Fruit fly (Drosophila melanogaster) whole organism, embryonic: ENCODE data around the gene CG43085.

ENCODE experiments used
- Antp ChIP-seq: fragments of 200-800 bp; sonication (Bioruptor generic); optimal IDR thresholded peaks from 3 replicates; lab custom pipeline; 2016; ENCODE audit warnings: missing biosample characterization, missing genetic modification characterization
- Awh ChIP-seq: fragments of 200-800 bp; sonication (Bioruptor generic); IDR thresholded peaks from 2 replicates; pipeline ENCODE4, ENCODE4 v1.3.6; 2022; ENCODE audit warnings: missing biosample characterization, missing genetic modification characterization
- CG11560 ChIP-seq: fragments of 200-800 bp; sonication (Bioruptor generic); IDR thresholded peaks from 3 replicates; pipeline ENCODE4 v1.3.6; 2022; ENCODE audit warnings: missing biosample characterization, missing genetic modification characterization
- CG12236 ChIP-seq: fragments of 200-800 bp; sonication (Bioruptor generic); optimal IDR thresholded peaks from 2 replicates; lab custom pipeline; 2016; ENCODE audit warnings: missing biosample characterization, missing genetic modification characterization
- CG13894 ChIP-seq: fragments of 200-800 bp; sonication (Bioruptor generic); optimal IDR thresholded peaks from 3 replicates; lab custom pipeline; 2018; ENCODE audit warnings: missing biosample characterization, mild to moderate bottlenecking, missing genetic modification characterization, moderate library complexity
- CG1647 ChIP-seq: fragments of 200-800 bp; sonication (Bioruptor generic); optimal IDR thresholded peaks from 3 replicates; lab custom pipeline; 2016; ENCODE audit warnings: missing biosample characterization, missing genetic modification characterization
- CG16815 ChIP-seq: fragments of 200-800 bp; sonication (Bioruptor generic); optimal IDR thresholded peaks from 3 replicates; lab custom pipeline; 2017; ENCODE audit warnings: missing biosample characterization, mild to moderate bottlenecking, missing genetic modification characterization
- CG17359 ChIP-seq: fragments of 200-800 bp; sonication (Bioruptor generic); optimal IDR thresholded peaks from 3 replicates; lab custom pipeline; 2018; ENCODE audit warnings: missing biosample characterization, mild to moderate bottlenecking, missing genetic modification characterization, moderate library complexity
- CG2678 ChIP-seq: fragments of 200-800 bp; sonication (Bioruptor generic); optimal IDR thresholded peaks from 3 replicates; lab custom pipeline; 2019; ENCODE audit warnings: missing biosample characterization, mild to moderate bottlenecking, missing genetic modification characterization, moderate library complexity
- CG2875 ChIP-seq: fragments of 200-800 bp; sonication (Bioruptor generic); optimal IDR thresholded peaks from 2 replicates; lab custom pipeline; 2017; ENCODE audit warnings: missing biosample characterization, mild to moderate bottlenecking, missing genetic modification characterization, missing genetic modification reagents
- CG4854 ChIP-seq: fragments of 200-800 bp; sonication (Bioruptor generic); optimal IDR thresholded peaks from 2 replicates; lab custom pipeline; 2016; ENCODE audit warnings: missing biosample characterization, missing genetic modification characterization, inconsistent platforms
- CG8944 ChIP-seq: fragments of 200-800 bp; sonication (Bioruptor generic); optimal IDR thresholded peaks from 3 replicates; lab custom pipeline; 2016; ENCODE audit warnings: missing biosample characterization, missing genetic modification characterization
- CoRest ChIP-seq: fragments of 200-800 bp; sonication (Bioruptor generic); optimal IDR thresholded peaks from 3 replicates; lab custom pipeline; 2018; ENCODE audit warnings: missing biosample characterization, mild to moderate bottlenecking, missing genetic modification characterization, moderate library complexity
- CrebB ChIP-seq: fragments of 200-800 bp; sonication (Bioruptor generic); optimal IDR thresholded peaks from 3 replicates; lab custom pipeline; 2018; ENCODE audit warnings: missing biosample characterization, mild to moderate bottlenecking, missing genetic modification characterization
- Dbx ChIP-seq: fragments of 200-800 bp; sonication (Bioruptor generic); IDR thresholded peaks from 3 replicates; pipeline ENCODE4 v1.3.6; 2022; ENCODE audit warnings: missing biosample characterization, missing genetic modification characterization
- Doc2 ChIP-seq: fragments of 200-800 bp; sonication (Bioruptor generic); IDR thresholded peaks from 2 replicates; pipeline ENCODE4 v1.3.6; 2022; ENCODE audit warnings: missing biosample characterization, missing genetic modification characterization
- Dref ChIP-seq: fragments of 200-800 bp; sonication (Bioruptor generic); IDR thresholded peaks from 2 replicates; pipeline ENCODE4 v1.3.6; 2022; ENCODE audit warnings: missing biosample characterization, missing genetic modification characterization
- Ets97D ChIP-seq: fragments of 200-800 bp; sonication (Bioruptor generic); optimal IDR thresholded peaks from 3 replicates; lab custom pipeline; 2016; ENCODE audit warnings: missing biosample characterization, missing genetic modification characterization
- Fer2 ChIP-seq: fragments of 200-800 bp; sonication (Bioruptor generic); optimal IDR thresholded peaks from 2 replicates; lab custom pipeline; 2018; ENCODE audit warnings: missing biosample characterization, mild to moderate bottlenecking, missing genetic modification characterization, moderate library complexity
- Fer3 ChIP-seq: fragments of 200-800 bp; sonication (Bioruptor generic); optimal IDR thresholded peaks from 2 replicates; lab custom pipeline; 2018; ENCODE audit warnings: missing biosample characterization, mild to moderate bottlenecking, missing genetic modification characterization, moderate library complexity
- GATAe ChIP-seq: fragments of 200-800 bp; sonication (Bioruptor generic); conservative IDR thresholded peaks from 2 replicates; pipeline ENCODE4 v1.3.6; 2022; ENCODE audit warnings: missing biosample characterization, missing genetic modification characterization
- HLH4C ChIP-seq: fragments of 200-800 bp; sonication (Bioruptor generic); IDR thresholded peaks from 3 replicates; pipeline ENCODE4 v1.3.6; 2022; ENCODE audit warnings: missing biosample characterization, missing genetic modification characterization; ENCODE audit not compliant: partially characterized antibody
- Hr3 ChIP-seq: fragments of 200-800 bp; sonication (Bioruptor generic); optimal IDR thresholded peaks from 3 replicates; lab custom pipeline; 2016; ENCODE audit warnings: missing biosample characterization, missing genetic modification characterization
- Nf-YA ChIP-seq: fragments of 200-800 bp; sonication (Bioruptor generic); IDR thresholded peaks from 2 replicates; pipeline ENCODE4 v1.3.6; 2022; ENCODE audit warnings: missing biosample characterization, missing genetic modification characterization
- Nf-YC ChIP-seq: fragments of 200-800 bp; optimal IDR thresholded peaks from 3 replicates; lab custom pipeline; 2019; ENCODE audit warnings: missing biosample characterization, mild to moderate bottlenecking, missing genetic modification characterization, moderate library complexity
- Oli ChIP-seq: fragments of 200-800 bp; sonication (Bioruptor generic); optimal IDR thresholded peaks from 2 replicates; lab custom pipeline; 2018; ENCODE audit warnings: missing biosample characterization, mild to moderate bottlenecking, missing genetic modification characterization, moderate library complexity
- Poxn ChIP-seq: fragments of 200-800 bp; sonication (Bioruptor generic); IDR thresholded peaks from 2 replicates; pipeline ENCODE4 v1.3.6; 2022; ENCODE audit warnings: missing biosample characterization, missing genetic modification characterization
- Rfx ChIP-seq: fragments of 200-800 bp; sonication (Bioruptor generic); IDR thresholded peaks from 2 replicates; pipeline ENCODE4 v1.3.6; 2022; ENCODE audit warnings: missing biosample characterization, missing genetic modification characterization
- Six4 ChIP-seq: fragments of 200-800 bp; sonication (Bioruptor generic); optimal IDR thresholded peaks from 2 replicates; lab custom pipeline; 2016; ENCODE audit warnings: missing biosample characterization, missing genetic modification characterization
- Sry-β ChIP-seq: fragments of 200-800 bp; sonication (Bioruptor generic); optimal IDR thresholded peaks from 2 replicates; lab custom pipeline; 2018; ENCODE audit warnings: missing biosample characterization, mild to moderate bottlenecking, missing genetic modification characterization, moderate library complexity
- Usf ChIP-seq: fragments of 200-800 bp; sonication (Bioruptor generic); optimal IDR thresholded peaks from 2 replicates; lab custom pipeline; 2017; ENCODE audit warnings: missing genotype, missing biosample characterization, missing genetic modification characterization
- ac ChIP-seq: fragments of 200-800 bp; sonication (Bioruptor generic); optimal IDR thresholded peaks from 3 replicates; lab custom pipeline; 2017; ENCODE audit warnings: missing biosample characterization, mild to moderate bottlenecking, missing genetic modification characterization
- cas ChIP-seq: fragments of 200-800 bp; sonication (Bioruptor generic); IDR thresholded peaks from 2 replicates; pipeline ENCODE4 v1.3.6; 2022; ENCODE audit warnings: missing biosample characterization, missing genetic modification characterization
- chn ChIP-seq: fragments of 200-800 bp; sonication (Bioruptor generic); optimal IDR thresholded peaks from 2 replicates; lab custom pipeline; 2016; ENCODE audit warnings: missing biosample characterization, missing genetic modification characterization
- corto ChIP-seq: fragments of 200-800 bp; sonication (Bioruptor generic); optimal IDR thresholded peaks from 2 replicates; lab custom pipeline; 2016; ENCODE audit warnings: missing biosample characterization, mild to moderate bottlenecking, missing genetic modification characterization, moderate library complexity
- crc ChIP-seq: fragments of 200-800 bp; sonication (Bioruptor generic); optimal IDR thresholded peaks from 2 replicates; lab custom pipeline; 2016; ENCODE audit warnings: missing biosample characterization, missing genetic modification characterization
- da ChIP-seq: fragments of 200-800 bp; sonication (Bioruptor generic); optimal IDR thresholded peaks from 2 replicates; lab custom pipeline; 2016; ENCODE audit warnings: missing biosample characterization, missing genetic modification characterization
- dimm ChIP-seq: fragments of 200-800 bp; sonication (Bioruptor generic); IDR thresholded peaks from 2 replicates; pipeline ENCODE4 v1.3.6; 2022; ENCODE audit warnings: missing biosample characterization, missing genetic modification characterization
- ewg ChIP-seq: fragments of 200-800 bp; sonication (Bioruptor generic); optimal IDR thresholded peaks from 3 replicates; lab custom pipeline; 2017; ENCODE audit warnings: mild to moderate bottlenecking, missing biosample characterization, missing genetic modification reagents, missing genetic modification characterization
- gcm ChIP-seq: fragments of 200-800 bp; sonication (Bioruptor generic); optimal IDR thresholded peaks from 2 replicates; lab custom pipeline; 2019; ENCODE audit warnings: missing biosample characterization, mild to moderate bottlenecking, missing genetic modification characterization, moderate library complexity
- gt ChIP-seq: fragments of 200-800 bp; sonication (Bioruptor generic); IDR thresholded peaks from 2 replicates; pipeline ENCODE4 v1.3.6; 2022; ENCODE audit warnings: missing biosample characterization, missing genetic modification characterization
- lab ChIP-seq: fragments of 200-800 bp; sonication (Bioruptor generic); optimal IDR thresholded peaks from 3 replicates; lab custom pipeline; 2017; ENCODE audit warnings: missing biosample characterization, missing genetic modification characterization, mild to moderate bottlenecking, moderate library complexity, missing genetic modification reagents
- luna ChIP-seq: fragments of 200-800 bp; sonication (Bioruptor generic); optimal IDR thresholded peaks from 2 replicates; lab custom pipeline; 2016; ENCODE audit warnings: missing biosample characterization, missing genetic modification characterization
- pho ChIP-seq: fragments of 200-800 bp; sonication (Bioruptor generic); optimal IDR thresholded peaks from 2 replicates; lab custom pipeline; 2016; ENCODE audit warnings: missing biosample characterization, missing genetic modification characterization
- pros ChIP-seq: fragments of 200-800 bp; sonication (Bioruptor generic); optimal IDR thresholded peaks from 3 replicates; lab custom pipeline; 2019; ENCODE audit warnings: missing biosample characterization, mild to moderate bottlenecking, missing genetic modification characterization, moderate library complexity
- repo ChIP-seq: fragments of 200-800 bp; sonication (Bioruptor generic); optimal IDR thresholded peaks from 2 replicates; lab custom pipeline; 2016; ENCODE audit warnings: missing biosample characterization, missing genetic modification characterization
- sima ChIP-seq: fragments of 200-800 bp; sonication (Bioruptor generic); optimal IDR thresholded peaks from 2 replicates; lab custom pipeline; 2016; ENCODE audit warnings: missing biosample characterization, missing genetic modification characterization
- tin ChIP-seq: fragments of 200-800 bp; sonication (Bioruptor generic); optimal IDR thresholded peaks from 3 replicates; lab custom pipeline; 2016; ENCODE audit warnings: missing biosample characterization, missing genetic modification characterization
- vvl ChIP-seq: fragments of 200-800 bp; sonication (Bioruptor generic); IDR thresholded peaks from 2 replicates; pipeline ENCODE4 v1.3.6; 2022; ENCODE audit warnings: missing biosample characterization, missing genetic modification characterization
- wdn ChIP-seq: fragments of 200-800 bp; sonication (Bioruptor generic); IDR thresholded peaks from 2 replicates; pipeline ENCODE4 v1.3.6; 2022; ENCODE audit warnings: missing biosample characterization, missing genetic modification characterization

Gene CG43085

dm6 chr3L:17652878-17653700 is 6.6 kb upstream of the CG43085 start (continued):
- TF ChIP-seq luna (GFP tag; lab: Kevin White, UChicago) (peak; percentile 52), CG2678 (peak; percentile 34), wdn (GFP tag; lab: Robert Waterston, UW) (no peak), ac (GFP tag; lab: Kevin White, UChicago) (peak; percentile 93), crc (GFP tag; lab: Kevin White, UChicago) (peak; percentile 45), sima (GFP tag; lab: Kevin White, UChicago) (no peak), lab (GFP tag; lab: Kevin White, UChicago) (peak; percentile 91), tin (GFP tag; lab: Kevin White, UChicago) (peak; percentile 43), CG12236 (GFP tag; lab: Kevin White, UChicago) (no peak), gcm (GFP tag; lab: Kevin White, UChicago) (no peak), Dbx (GFP tag; lab: Robert Waterston, UW) (peak; percentile 88), Usf (GFP tag; lab: Kevin White, UChicago) (no peak), ewg (GFP tag; lab: Kevin White, UChicago) (no peak), Ets97D (no peak), Six4 (GFP tag; lab: Kevin White, UChicago) (peak; percentile 13), Antp (no peak), Nf-YA (GFP tag; lab: Robert Waterston, UW) (peak; percentile 72), Sry-β (GFP tag; lab: Kevin White, UChicago) (peak; percentile 5), CG13894 (tag; lab: Kevin White, UChicago) (peak; percentile 59), CG8944 (GFP tag; lab: Kevin White, UChicago) (no peak), Poxn (no peak), Rfx (GFP tag; lab: Robert Waterston, UW) (peak; percentile 85), Doc2 (no peak), da (GFP tag; lab: Kevin White, UChicago) (peak; percentile 33), vvl (GFP tag; lab: Robert Waterston, UW) (peak; percentile 74), CG16815 (no peak), gt (GFP tag; lab: Robert Waterston, UW) (no peak), Nf-YC (tag; lab: Kevin White, UChicago) (no peak), pho (GFP tag; lab: Kevin White, UChicago) (no peak), CG4854 (GFP tag; lab: Kevin White, UChicago) (no peak), CG11560 (tag; lab: Robert Waterston, UW) (no peak), cas (GFP tag; lab: Robert Waterston, UW) (peak; percentile 47; the same call in 1 of the 2 replicates), CG17359 (tag; lab: Kevin White, UChicago) (peak; percentile 47), chn (GFP tag; lab: Kevin White, UChicago) (peak; percentile 32), Hr3 (GFP tag; lab: Kevin White, UChicago) (no peak), repo (peak; percentile 24), corto (GFP tag; lab: Kevin White, UChicago) (no peak), CrebB (tag; lab: Kevin White, UChicago) (no peak), dimm (GFP tag; lab: Robert Waterston, UW) (no peak), HLH4C (GFP tag; lab: Robert Waterston, UW) (no peak), CG1647 (GFP tag; lab: Kevin White, UChicago) (peak; percentile 32), Oli (tag; lab: Kevin White, UChicago) (no peak), GATAe (no peak), pros (peak; percentile 81), Fer2 (no peak), Awh (GFP tag; lab: Robert Waterston, UW) (peak; percentile 83), CG2875 (peak; percentile 75), CoRest (peak; percentile 8), Fer3 (tag; lab: Kevin White, UChicago) (peak; percentile 39), Dref (GFP tag; lab: Robert Waterston, UW) (no peak)
